Fruit fly (Drosophila melanogaster) S2 (cell line): ENCODE results near the gene spn-B.

Source experiments
- CG8478 ChIP-seq: fragments of >200 bp; optimal IDR thresholded peaks from 2 replicates; lab custom pipeline; 2018
- CTCF ChIP-seq, 2 experiments: fragments of >200 bp; optimal IDR thresholded peaks; 2 replicates each; lab custom pipeline; 2018

- TF ChIP-seq CG8478 (lab: Kevin White, UChicago) (no peak), CTCF (optimal IDR thresholded peaks at IDR 0.05; lab: Kevin White, UChicago) (no peak)
These were observed 26.7 kb downstream of the spn-B start for dm6 chr3R:14354599-14354998.
